Fruit fly (Drosophila melanogaster) whole organism, embryonic: Measurements from ENCODE around the gene mRpL28.
A peak's percentile ranks its signal among the peaks of the same experiment; 100 is the strongest.

Experiments used
- Adf1 ChIP-seq: fragments of 200-800 bp; sonication (Bioruptor generic); IDR thresholded peaks from 2 replicates; pipeline ENCODE4 v1.3.6; 2022; ENCODE audit warnings: missing biosample characterization, missing genetic modification characterization
- Aef1 ChIP-seq: fragments of 200-800 bp; sonication (Bioruptor generic); IDR thresholded peaks from 3 replicates; pipeline ENCODE4 v1.3.6; 2022; ENCODE audit warnings: missing biosample characterization, missing genetic modification characterization
- CG11696 ChIP-seq: fragments of 200-800 bp; sonication (Bioruptor generic); IDR thresholded peaks from 2 replicates; pipeline ENCODE4 v1.3.6; 2022; ENCODE audit warnings: missing biosample characterization, missing genetic modification characterization
- CG14050 ChIP-seq: fragments of 200-800 bp; sonication (Bioruptor generic); IDR thresholded peaks from 3 replicates; pipeline ENCODE4 v1.3.6; 2022; ENCODE audit warnings: missing biosample characterization, missing genetic modification characterization
- CG14965 ChIP-seq: fragments of 200-800 bp; sonication (Bioruptor generic); optimal IDR thresholded peaks from 2 replicates; lab custom pipeline; 2016; ENCODE audit warnings: missing biosample characterization, missing genetic modification characterization, borderline replicate concordance
- CG1602 ChIP-seq: fragments of 200-800 bp; sonication (Bioruptor generic); optimal IDR thresholded peaks from 3 replicates; lab custom pipeline; 2016; ENCODE audit warnings: missing biosample characterization, missing genetic modification characterization
- CG16813 ChIP-seq: fragments of 200-800 bp; sonication (Bioruptor generic); IDR thresholded peaks from 3 replicates; pipeline ENCODE4 v1.3.6; 2022; ENCODE audit warnings: missing biosample characterization, missing genetic modification characterization; ENCODE audit not compliant: partially characterized antibody
- CG18011 ChIP-seq: fragments of 200-800 bp; sonication (Bioruptor generic); optimal IDR thresholded peaks from 2 replicates; lab custom pipeline; 2017; ENCODE audit warnings: missing biosample characterization, missing genetic modification characterization, mild to moderate bottlenecking, moderate library complexity, missing genotype
- CG31224 ChIP-seq: fragments of 200-800 bp; sonication (Bioruptor generic); IDR thresholded peaks from 2 replicates; pipeline ENCODE4 v1.3.6; 2022; ENCODE audit warnings: missing biosample characterization, missing genetic modification characterization
- CG31365 ChIP-seq: fragments of 200-800 bp; sonication (Bioruptor generic); optimal IDR thresholded peaks from 2 replicates; lab custom pipeline; 2018; ENCODE audit warnings: missing biosample characterization, mild to moderate bottlenecking, missing genetic modification characterization
- CG33557 ChIP-seq: fragments of 200-800 bp; sonication (Bioruptor generic); optimal IDR thresholded peaks from 2 replicates; lab custom pipeline; 2019; ENCODE audit warnings: missing biosample characterization, mild to moderate bottlenecking, missing genetic modification characterization, moderate library complexity
- CG34422 ChIP-seq: fragments of 200-800 bp; sonication (Bioruptor generic); IDR thresholded peaks from 3 replicates; pipeline ENCODE4 v1.3.6; 2022; ENCODE audit warnings: missing biosample characterization, missing genetic modification characterization
- CG3838 ChIP-seq: fragments of 200-800 bp; sonication (Bioruptor generic); optimal IDR thresholded peaks from 3 replicates; lab custom pipeline; 2016; ENCODE audit warnings: missing biosample characterization, missing genetic modification characterization
- CG5953 ChIP-seq: fragments of 200-800 bp; sonication (Bioruptor generic); IDR thresholded peaks from 2 replicates; pipeline ENCODE4 v1.3.6; 2022; ENCODE audit warnings: missing biosample characterization, missing genetic modification characterization
- CG6854 ChIP-seq: fragments of 200-800 bp; sonication (Bioruptor generic); optimal IDR thresholded peaks from 3 replicates; lab custom pipeline; 2017; ENCODE audit warnings: missing biosample characterization, mild to moderate bottlenecking, missing genetic modification characterization
- CG7271 ChIP-seq: fragments of 200-800 bp; sonication (Bioruptor generic); optimal IDR thresholded peaks from 2 replicates; lab custom pipeline; 2018; ENCODE audit warnings: missing biosample characterization, mild to moderate bottlenecking, missing genetic modification characterization, moderate library complexity
- CHES-1-like ChIP-seq: fragments of 200-800 bp; sonication (Bioruptor generic); optimal IDR thresholded peaks from 2 replicates; lab custom pipeline; 2016; ENCODE audit warnings: missing biosample characterization, missing genetic modification characterization
- Dfd ChIP-seq, 2 experiments: fragments of >200 bp; optimal IDR thresholded peaks; 2 replicates each; lab custom pipeline; 2017; ENCODE audit warnings: missing biosample characterization in 2 of 2, missing genetic modification characterization in 2 of 2
- Dip3 ChIP-seq: fragments of 200-800 bp; sonication (Bioruptor generic); optimal IDR thresholded peaks from 3 replicates; lab custom pipeline; 2016; ENCODE audit warnings: missing biosample characterization, missing genetic modification characterization
- Drgx ChIP-seq: fragments of 200-800 bp; sonication (Bioruptor generic); IDR thresholded peaks from 2 replicates; pipeline ENCODE4 v1.3.6; 2022; ENCODE audit warnings: missing biosample characterization, missing genetic modification characterization
- Ets65A ChIP-seq: fragments of 200-800 bp; sonication (Bioruptor generic); peaks from one replicate; lab custom pipeline; 2016; ENCODE audit warnings: missing biosample characterization, missing genetic modification characterization
- Ets97D ChIP-seq: fragments of 200-800 bp; sonication (Bioruptor generic); optimal IDR thresholded peaks from 3 replicates; lab custom pipeline; 2016; ENCODE audit warnings: missing biosample characterization, missing genetic modification characterization
- Opbp ChIP-seq: fragments of 200-800 bp; sonication (Bioruptor generic); IDR thresholded peaks from 3 replicates; pipeline ENCODE4 v1.3.6; 2022; ENCODE audit warnings: missing biosample characterization, missing genetic modification characterization; ENCODE audit not compliant: partially characterized antibody
- Sox100B ChIP-seq: fragments of 200-800 bp; sonication (Bioruptor generic); optimal IDR thresholded peaks from 3 replicates; lab custom pipeline; 2018; ENCODE audit warnings: missing biosample characterization, mild to moderate bottlenecking, missing genetic modification characterization
- Xrp1 ChIP-seq: fragments of 200-800 bp; sonication (Bioruptor generic); IDR thresholded peaks from 2 replicates; pipeline ENCODE4 v1.3.6; 2022; ENCODE audit warnings: missing biosample characterization, missing genetic modification characterization
- YL-1 ChIP-seq: fragments of 200-800 bp; sonication (Bioruptor generic); optimal IDR thresholded peaks from 3 replicates; lab custom pipeline; 2017; ENCODE audit warnings: missing biosample characterization, mild to moderate bottlenecking, missing genetic modification characterization
- ase ChIP-seq: fragments of 200-800 bp; sonication (Bioruptor generic); IDR thresholded peaks from 3 replicates; pipeline ENCODE4 v1.3.6; 2022; ENCODE audit warnings: missing biosample characterization, missing genetic modification characterization
- ato ChIP-seq: fragments of 200-800 bp; sonication (Bioruptor generic); IDR thresholded peaks from 2 replicates; pipeline ENCODE4 v1.3.6; 2022; ENCODE audit warnings: missing biosample characterization, missing genetic modification characterization; ENCODE audit not compliant: partially characterized antibody
- cg ChIP-seq: fragments of 200-800 bp; sonication (Bioruptor generic); optimal IDR thresholded peaks from 3 replicates; lab custom pipeline; 2019; ENCODE audit warnings: missing biosample characterization, mild to moderate bottlenecking, missing genetic modification characterization, moderate library complexity
- chinmo ChIP-seq: fragments of 200-800 bp; sonication (Bioruptor generic); IDR thresholded peaks from 4 replicates; pipeline ENCODE4 v1.3.6; 2022; ENCODE audit warnings: missing biosample characterization, missing genetic modification characterization; ENCODE audit not compliant: partially characterized antibody
- eyg ChIP-seq: fragments of 200-800 bp; sonication (Bioruptor generic); optimal IDR thresholded peaks from 3 replicates; lab custom pipeline; 2016; ENCODE audit warnings: missing biosample characterization, missing genetic modification characterization
- fd64A ChIP-seq: fragments of 200-800 bp; sonication (Bioruptor generic); optimal IDR thresholded peaks from 3 replicates; lab custom pipeline; 2018; ENCODE audit warnings: missing biosample characterization, mild to moderate bottlenecking, missing genetic modification characterization
- gce ChIP-seq: fragments of 200-800 bp; sonication (Bioruptor generic); IDR thresholded peaks from 3 replicates; pipeline ENCODE4 v1.3.6; 2022; ENCODE audit warnings: missing biosample characterization, missing genetic modification characterization
- gt ChIP-seq: fragments of 200-800 bp; sonication (Bioruptor generic); IDR thresholded peaks from 2 replicates; pipeline ENCODE4 v1.3.6; 2022; ENCODE audit warnings: missing biosample characterization, missing genetic modification characterization
- lola ChIP-seq, 3 experiments: fragments of >200 bp in 2 of 3; fragments of 200-800 bp in 1 of 3; sonication (Bioruptor generic) in 1 of 3; optimal IDR thresholded peaks; 2 replicates each; lab custom pipeline; 2017 to 2019; ENCODE audit warnings: missing biosample characterization in 3 of 3, missing genetic modification characterization in 3 of 3, mild to moderate bottlenecking in 1 of 3, moderate library complexity in 1 of 3
- nerfin-1 ChIP-seq: fragments of 200-800 bp; sonication (Bioruptor generic); optimal IDR thresholded peaks from 3 replicates; lab custom pipeline; 2019; ENCODE audit warnings: missing biosample characterization, mild to moderate bottlenecking, missing genetic modification characterization, moderate library complexity
- nerfin-2 ChIP-seq: fragments of 200-800 bp; sonication (Bioruptor generic); IDR thresholded peaks from 2 replicates; pipeline ENCODE4 v1.3.6; 2022; ENCODE audit warnings: missing biosample characterization, missing genetic modification characterization; ENCODE audit not compliant: partially characterized antibody
- pho ChIP-seq: fragments of 200-800 bp; sonication (Bioruptor generic); optimal IDR thresholded peaks from 2 replicates; lab custom pipeline; 2016; ENCODE audit warnings: missing biosample characterization, missing genetic modification characterization
- prd ChIP-seq, 3 experiments: fragments of >200 bp in 2 of 3; fragments of 200-800 bp in 1 of 3; sonication (Bioruptor generic) in 1 of 3; optimal IDR thresholded peaks in 2 of 3; IDR thresholded peaks in 1 of 3; 2 replicates in 2 of 3; 3 replicates in 1 of 3; pipeline versions ENCODE4 v1.3.6 to Lab custom; 2017 to 2022; ENCODE audit warnings: missing biosample characterization in 1 of 3, missing genetic modification characterization in 1 of 3
- psq ChIP-seq: fragments of 200-800 bp; sonication (Bioruptor generic); optimal IDR thresholded peaks from 2 replicates; lab custom pipeline; 2017; ENCODE audit warnings: missing biosample characterization, missing genetic modification characterization
- rib ChIP-seq: fragments of 200-800 bp; sonication (Bioruptor generic); IDR thresholded peaks from 2 replicates; pipeline ENCODE4 v1.3.6; 2022; ENCODE audit warnings: missing biosample characterization, missing genetic modification characterization
- row ChIP-seq: fragments of 200-800 bp; sonication (Bioruptor generic); IDR thresholded peaks from 3 replicates; pipeline ENCODE4 v1.3.6; 2022; ENCODE audit warnings: missing biosample characterization, missing genetic modification characterization
- sd ChIP-seq: fragments of 200-800 bp; sonication (Bioruptor generic); optimal IDR thresholded peaks from 3 replicates; lab custom pipeline; 2018; ENCODE audit warnings: missing biosample characterization, mild to moderate bottlenecking, missing genetic modification characterization, moderate library complexity
- sens ChIP-seq: fragments of 200-800 bp; sonication (Bioruptor generic); peaks from one replicate; lab custom pipeline; 2016; ENCODE audit warnings: missing biosample characterization, missing genetic modification characterization
- so ChIP-seq: fragments of 200-800 bp; sonication (Bioruptor generic); IDR thresholded peaks from 3 replicates; pipeline ENCODE4 v1.3.6; 2022; ENCODE audit warnings: missing biosample characterization, missing genetic modification characterization
- sob ChIP-seq: fragments of 200-800 bp; sonication (Bioruptor generic); IDR thresholded peaks from 2 replicates; pipeline ENCODE4 v1.3.6; 2022; ENCODE audit warnings: missing biosample characterization, missing genetic modification characterization
- stc ChIP-seq: fragments of 200-800 bp; sonication (Bioruptor generic); IDR thresholded peaks from 2 replicates; pipeline ENCODE4 v1.3.6; 2022; ENCODE audit warnings: missing biosample characterization, missing genetic modification characterization
- vvl ChIP-seq: fragments of 200-800 bp; sonication (Bioruptor generic); IDR thresholded peaks from 2 replicates; pipeline ENCODE4 v1.3.6; 2022; ENCODE audit warnings: missing biosample characterization, missing genetic modification characterization

The mRpL28 gene

dm6 chr2L:4997401-4998259, 23.9 kb downstream of the mRpL28 start (continued):
- peak; percentile 99 for TF ChIP-seq CHES-1-like (GFP tag; lab: Kevin White, UChicago)
- TF ChIP-seq CG33557 (GFP tag; lab: Kevin White, UChicago), result peak; percentile 98
- TF ChIP-seq CG1602 (GFP tag; lab: Kevin White, UChicago), result peak; percentile 100
- peak; percentile 66; the same call in 2 of the 3 replicates for TF ChIP-seq Opbp (GFP tag; lab: Robert Waterston, UW)
- TF ChIP-seq CG34422 (GFP tag; lab: Robert Waterston, UW), result peak; percentile 100
- TF ChIP-seq CG6854 (GFP tag; lab: Kevin White, UChicago), result peak; percentile 96
- peak; percentile 99 for TF ChIP-seq pho (GFP tag; lab: Kevin White, UChicago)
- peak; percentile 97 for TF ChIP-seq YL-1 (GFP tag; lab: Kevin White, UChicago)
- TF ChIP-seq CG18011 (GFP tag; lab: Kevin White, UChicago), result peak; percentile 91
- TF ChIP-seq Drgx (GFP tag; lab: Robert Waterston, UW), result peak; percentile 99
- TF ChIP-seq Ets97D, result peak; percentile 94
- TF ChIP-seq CG14050 (GFP tag; lab: Robert Waterston, UW), result peak; percentile 99
- peak in 1 of 3 experiments; percentile 98 for TF ChIP-seq lola (GFP tag; optimal IDR thresholded peaks at IDR 0.05; lab: Kevin White, UChicago)
- TF ChIP-seq CG31224 (GFP tag; lab: Robert Waterston, UW), result peak; percentile 97
- peak; percentile 100 for TF ChIP-seq sens (GFP tag; lab: Kevin White, UChicago)
- TF ChIP-seq CG7271 (tag; lab: Kevin White, UChicago), result peak; percentile 89
- peak; percentile 98 for TF ChIP-seq CG31365 (tag; lab: Kevin White, UChicago)
- TF ChIP-seq psq, result peak; percentile 95
- TF ChIP-seq ato (GFP tag; lab: Robert Waterston, UW), result peak; percentile 44; the same call in 1 of the 2 replicates
- peak; percentile 99 for TF ChIP-seq gce (GFP tag; lab: Robert Waterston, UW)
- peak; percentile 100 for TF ChIP-seq ase (GFP tag; lab: Robert Waterston, UW)
- peak; percentile 99 for TF ChIP-seq Dip3 (GFP tag; lab: Kevin White, UChicago)
- TF ChIP-seq sd (tag; lab: Kevin White, UChicago), result peak; percentile 92
- no peak for TF ChIP-seq chinmo (GFP tag; lab: Robert Waterston, UW)
- peak; percentile 15 for TF ChIP-seq cg (GFP tag; lab: Kevin White, UChicago)
- TF ChIP-seq CG16813 (GFP tag; lab: Robert Waterston, UW), result peak; percentile 65
- TF ChIP-seq row (GFP tag; lab: Robert Waterston, UW), result peak; percentile 99
- TF ChIP-seq CG5953 (GFP tag; lab: Robert Waterston, UW), result peak; percentile 99
- peak; percentile 87 for TF ChIP-seq Adf1 (GFP tag; lab: Robert Waterston, UW)
- TF ChIP-seq Xrp1, result peak; percentile 99
- peak; percentile 98 for TF ChIP-seq eyg
- peak; percentile 96 for TF ChIP-seq CG3838 (GFP tag; lab: Kevin White, UChicago)
- TF ChIP-seq Ets65A (GFP tag; lab: Kevin White, UChicago), result peak; percentile 100
- TF ChIP-seq fd64A (GFP tag; lab: Kevin White, UChicago), result peak; percentile 98
- peak; percentile 92 for TF ChIP-seq CG14965 (GFP tag; lab: Kevin White, UChicago)
- TF ChIP-seq nerfin-1 (tag; lab: Kevin White, UChicago), result peak; percentile 97
- peak; percentile 97 for TF ChIP-seq rib (GFP tag; lab: Robert Waterston, UW)
- peak; percentile 58 to 81 for TF ChIP-seq Dfd (GFP tag; optimal IDR thresholded peaks at IDR 0.05; lab: Kevin White, UChicago)
- TF ChIP-seq Sox100B (GFP tag; lab: Kevin White, UChicago), result peak; percentile 97
- TF ChIP-seq stc, result peak; percentile 99
- TF ChIP-seq vvl (GFP tag; lab: Robert Waterston, UW), result peak; percentile 100
- TF ChIP-seq prd (optimal IDR thresholded peaks at IDR 0.05; lab: Kevin White, UChicago), result no peak
- TF ChIP-seq prd (GFP tag; IDR thresholded peaks at IDR 0.05; lab: Robert Waterston, UW), result peak; percentile 99
- TF ChIP-seq sob (GFP tag; lab: Robert Waterston, UW), result peak; percentile 99
- peak; percentile 99 for TF ChIP-seq so (GFP tag; lab: Robert Waterston, UW)
- TF ChIP-seq gt (GFP tag; lab: Robert Waterston, UW), result peak; percentile 98
- peak; percentile 74 for TF ChIP-seq nerfin-2 (GFP tag; lab: Robert Waterston, UW)
- peak; percentile 96 for TF ChIP-seq CG11696 (GFP tag; lab: Robert Waterston, UW)
- TF ChIP-seq Aef1, result peak; percentile 99
